Fruit fly (Drosophila melanogaster): ENCODE measurements around the gene png.

Gene png

dm6 chrX:1337998-1338397, 19.4 kb downstream of the png start (continued):
- TF ChIP-seq sd (tag; optimal IDR thresholded peaks at IDR 0.05) (no peak), dmrt99B (tag; optimal IDR thresholded peaks at IDR 0.05) (no peak), CG14441 (GFP tag; IDR thresholded peaks at IDR 0.05) (no peak), Xbp1 (GFP tag; optimal IDR thresholded peaks at IDR 0.05) (no peak), Asciz (GFP tag; optimal IDR thresholded peaks at IDR 0.05) (no peak), CG13287 (GFP tag; IDR thresholded peaks at IDR 0.05; ENCODE audit: partially characterized antibody) (0 out of 2 replicates have a peak, but pooled peaks have one; percentile 17), rib (GFP tag; IDR thresholded peaks at IDR 0.05) (no peak), chinmo (GFP tag; IDR thresholded peaks at IDR 0.05; ENCODE audit: partially characterized antibody) (0 out of 4 replicates have a peak, but pooled peaks have one; percentile 53), ci (GFP tag; IDR thresholded peaks at IDR 0.05) (0 out of 3 replicates have a peak, but pooled peaks have one; percentile 39), cato (GFP tag; optimal IDR thresholded peaks at IDR 0.05; ENCODE audit: borderline replicate concordance) (no peak), oc (tag; optimal IDR thresholded peaks at IDR 0.05) (peak; percentile 15), Adf1 (GFP tag; IDR thresholded peaks at IDR 0.05) (peak; percentile 58), CG32772 (GFP tag; IDR thresholded peaks at IDR 0.05) (no peak), zf30C (GFP tag; optimal IDR thresholded peaks at IDR 0.05) (no peak), CG43689 (GFP tag; IDR thresholded peaks at IDR 0.05) (no peak), CG11723 (GFP tag; optimal IDR thresholded peaks at IDR 0.05) (no peak)

DNA sequence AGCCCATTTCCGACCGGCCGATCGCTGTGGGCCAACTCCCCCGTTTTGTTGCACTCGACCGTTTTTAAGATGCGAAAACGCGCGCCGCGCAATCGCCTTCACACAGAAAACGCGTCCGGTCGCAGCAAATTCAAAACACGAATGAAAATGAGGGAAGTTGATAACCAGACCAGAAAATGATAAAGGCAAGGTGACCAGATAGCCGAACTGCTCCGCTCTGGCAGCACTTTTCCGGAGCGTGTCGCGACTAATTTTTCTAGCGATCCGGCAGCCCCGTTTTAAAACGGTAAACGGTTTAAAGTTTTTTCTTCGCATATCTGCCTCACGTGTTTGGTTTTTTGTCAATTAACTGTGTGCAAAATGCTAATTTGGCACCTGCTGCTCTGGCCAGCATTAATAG, 35.2 kb downstream of the png start, which contains the start of gene DAAM:
TSS of gene DAAM (minus strand) at position 149 of the 400 bp plus-strand sequence.
- TF ChIP-seq CG9876 (GFP tag; optimal IDR thresholded peaks at IDR 0.05) = peak; percentile 41
- TF ChIP-seq CG1024 (GFP tag; IDR thresholded peaks at IDR 0.05) = no peak
- peak; percentile 77; the same call in 2 of the 3 replicates for TF ChIP-seq Opbp (GFP tag; IDR thresholded peaks at IDR 0.05; ENCODE audit: partially characterized antibody)
- TF ChIP-seq GATAe (GFP tag; conservative IDR thresholded peaks at IDR 0.05) = peak; percentile 70
- TF ChIP-seq h (optimal IDR thresholded peaks at IDR 0.05) = no peak
- peak; percentile 89 for TF ChIP-seq CG1603 (tag; optimal IDR thresholded peaks at IDR 0.05)
- TF ChIP-seq ind (GFP tag; optimal IDR thresholded peaks at IDR 0.05) = peak; percentile 7
- no peak for TF ChIP-seq CG3065 (GFP tag; optimal IDR thresholded peaks at IDR 0.05)
- TF ChIP-seq D (optimal IDR thresholded peaks at IDR 0.05) = no peak
- TF ChIP-seq D (GFP tag; optimal IDR thresholded peaks at IDR 0.05) = no peak
- TF ChIP-seq Elba2 (GFP tag; optimal IDR thresholded peaks at IDR 0.05) = no peak
- TF ChIP-seq Meics (GFP tag; optimal IDR thresholded peaks at IDR 0.05) = peak; percentile 70
- TF ChIP-seq usp (GFP tag; optimal IDR thresholded peaks at IDR 0.05) = no peak
- TF ChIP-seq hbn (GFP tag; IDR thresholded peaks at IDR 0.05; ENCODE audit: partially characterized antibody) = no peak
- TF ChIP-seq CG15269 (tag; optimal IDR thresholded peaks at IDR 0.05) = peak; percentile 14
- no peak for TF ChIP-seq CG16863 (GFP tag; optimal IDR thresholded peaks at IDR 0.05)
- no peak for TF ChIP-seq lov (optimal IDR thresholded peaks at IDR 0.05)
- no peak for TF ChIP-seq lov (GFP tag; IDR thresholded peaks at IDR 0.05)
- TF ChIP-seq Bgb (GFP tag; IDR thresholded peaks at IDR 0.05; ENCODE audit: partially characterized antibody) = peak; percentile 62
- TF ChIP-seq knrl (GFP tag; IDR thresholded peaks at IDR 0.05; ENCODE audit: partially characterized antibody) = peak; percentile 54
- TF ChIP-seq CG18619 (GFP tag; optimal IDR thresholded peaks at IDR 0.05) = peak; percentile 48
- 0 out of 2 replicates have a peak, but pooled peaks have one; percentile 27 for TF ChIP-seq HLH3B (GFP tag; IDR thresholded peaks at IDR 0.05)
- TF ChIP-seq CG12769 (tag; optimal IDR thresholded peaks at IDR 0.05) = no peak
- TF ChIP-seq zfh1 (GFP tag; IDR thresholded peaks at IDR 0.05) = peak; percentile 58; the same call in 2 of the 3 replicates
- TF ChIP-seq Adf1 (GFP tag; IDR thresholded peaks at IDR 0.05) = no peak; the same call in 1 of the 2 replicates
- TF ChIP-seq HLH4C (GFP tag; IDR thresholded peaks at IDR 0.05; ENCODE audit: partially characterized antibody) = peak; percentile 55
- peak; percentile 35 for TF ChIP-seq Jarid2 (GFP tag; optimal IDR thresholded peaks at IDR 0.05)
- peak; percentile 20 for TF ChIP-seq CG9609 (GFP tag; optimal IDR thresholded peaks at IDR 0.05)
- peak; percentile 30 for TF ChIP-seq CG31365 (tag; optimal IDR thresholded peaks at IDR 0.05)
- TF ChIP-seq E2f2 (GFP tag; IDR thresholded peaks at IDR 0.05) = peak; percentile 86
- peak; percentile 28 for TF ChIP-seq CG6854 (GFP tag; optimal IDR thresholded peaks at IDR 0.05)
- TF ChIP-seq mam (GFP tag; optimal IDR thresholded peaks at IDR 0.05) = peak; percentile 1
- no peak for TF ChIP-seq CG8388 (GFP tag; optimal IDR thresholded peaks at IDR 0.05)
- no peak for TF ChIP-seq cg (GFP tag; optimal IDR thresholded peaks at IDR 0.05)
- TF ChIP-seq Sry-β (GFP tag; optimal IDR thresholded peaks at IDR 0.05) = no peak
